Worm (Caenorhabditis elegans): Measurements from ENCODE around the gene F41H8.1.

- TF ChIP-seq Y53G8AR.9 (GFP tag; conservative IDR thresholded peaks at IDR 0.05): no peak
- no peak for TF ChIP-seq bed-1 (GFP tag; IDR thresholded peaks at IDR 0.05)
- TF ChIP-seq pha-4 (tag; optimal IDR thresholded peaks at IDR 0.05): no peak
- TF ChIP-seq F23B12.7 (tag; optimal IDR thresholded peaks at IDR 0.05; ENCODE audit: insufficient read depth): no peak
Observed at ce11 chrV:803472-803871, 30.0 kb upstream of the F41H8.1 start.
